Worm (Caenorhabditis elegans) whole organism, early embryonic: Measurements from ENCODE around the gene msd-2.

ENCODE experiments used
- F13C5.2 ChIP-seq: sonication (generic microtip); optimal IDR thresholded peaks from 2 replicates; lab custom pipeline; 2017; ENCODE audit warnings: mild to moderate bottlenecking, missing genetic modification characterization, inconsistent platforms, missing compliant biosample characterization
- ama-1 ChIP-seq: fragments of 150-350 bp; optimal IDR thresholded peaks from 2 replicates; lab custom pipeline; 2014
- ceh-36 ChIP-seq: sonication (generic microtip); optimal IDR thresholded peaks from 2 replicates; lab custom pipeline; 2016; ENCODE audit warnings: missing genetic modification characterization, inconsistent platforms, missing compliant biosample characterization
- hmbx-1 ChIP-seq: sonication (generic microtip); optimal IDR thresholded peaks from 2 replicates; lab custom pipeline; 2016; ENCODE audit warnings: mild to moderate bottlenecking, missing genetic modification characterization, missing compliant biosample characterization
- hmg-4 ChIP-seq: fragments of 200-800 bp; sonication (Bioruptor generic); optimal IDR thresholded peaks from 2 replicates; lab custom pipeline; 2018; ENCODE audit warnings: mild to moderate bottlenecking, missing genetic modification characterization, missing compliant biosample characterization
- hnd-1 ChIP-seq: sonication (generic microtip); optimal IDR thresholded peaks from 2 replicates; lab custom pipeline; 2016; ENCODE audit warnings: missing genetic modification characterization, missing compliant biosample characterization
- pes-1 ChIP-seq: fragments of 200-800 bp; sonication (Bioruptor generic); IDR thresholded peaks from 2 replicates; pipeline ENCODE4 v1.3.6; 2022; ENCODE audit warnings: missing genetic modification reagents, missing genetic modification characterization, missing compliant biosample characterization
- tbx-11 ChIP-seq: fragments of 200-800 bp; sonication (Bioruptor generic); IDR thresholded peaks from 2 replicates; pipeline ENCODE4 v1.3.6; 2022; ENCODE audit warnings: missing genetic modification characterization, missing compliant biosample characterization
- tra-4 ChIP-seq: sonication (generic microtip); optimal IDR thresholded peaks from 2 replicates; lab custom pipeline; 2017; ENCODE audit warnings: missing genetic modification characterization, missing compliant biosample characterization

DNA sequence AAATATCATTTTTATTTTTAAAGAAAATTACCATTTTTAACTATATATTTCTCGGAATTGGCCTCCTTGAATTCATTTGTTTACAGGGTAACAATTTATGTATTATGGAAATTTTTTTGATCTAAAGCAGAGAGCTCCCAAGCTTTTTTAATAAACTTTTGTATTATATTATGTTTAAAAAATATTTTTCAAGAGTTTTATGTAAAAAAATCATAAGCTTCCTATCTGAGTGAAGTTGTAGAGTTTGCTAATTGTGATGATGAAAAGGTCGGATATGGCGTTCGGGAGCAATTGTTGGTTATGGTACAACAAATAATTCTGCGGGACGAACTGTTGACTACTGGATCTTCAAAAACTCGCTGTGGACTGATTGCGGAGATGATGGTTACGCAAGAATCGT is 7.6 kb upstream of the msd-2 start, which contains the start of gene F44D12.19:
- TF ChIP-seq F13C5.2 (no peak), ceh-36 (no peak), tbx-11 (GFP tag; lab: Robert Waterston, UW) (no peak), ama-1 (lab: Kevin White, UChicago) (no peak), tra-4 (no peak), hmg-4 (no peak), hnd-1 (tag; lab: Kevin White, UChicago) (no peak), pes-1 (no peak), hmbx-1 (tag; lab: Kevin White, UChicago) (no peak)
